Worm (Caenorhabditis elegans) whole organism, midembryonic: ENCODE measurements around the gene Y41E3.22.

Experiments used
- T22C8.4 ChIP-seq: fragments of 200-800 bp; sonication (Bioruptor generic); IDR thresholded peaks from 2 replicates; pipeline ENCODE4 v1.3.6; 2022; ENCODE audit warnings: missing genetic modification characterization, missing compliant biosample characterization
- flt-1 ChIP-seq: fragments of 200-800 bp; sonication (Bioruptor generic); IDR thresholded peaks from 2 replicates; pipeline ENCODE4 v1.3.6; 2022; ENCODE audit warnings: missing genetic modification characterization, missing compliant biosample characterization
- klf-2 ChIP-seq: fragments of 200-800 bp; sonication (Bioruptor generic); conservative IDR thresholded peaks from 2 replicates; pipeline ENCODE4 v1.3.6; 2022; ENCODE audit warnings: missing genetic modification reagents, missing genetic modification characterization, missing compliant biosample characterization
- med-1 ChIP-seq: sonication (generic microtip); optimal IDR thresholded peaks from 2 replicates; lab custom pipeline; 2017; ENCODE audit warnings: missing genetic modification characterization, mild to moderate bottlenecking, missing compliant biosample characterization, antibody characterized with exemption, missing genetic modification reagents; ENCODE audit not compliant: insufficient read depth
- ref-1 ChIP-seq: fragments of 200-800 bp; sonication (Bioruptor generic); conservative IDR thresholded peaks from 2 replicates; pipeline ENCODE4 v1.3.6; 2022; ENCODE audit warnings: missing genetic modification reagents, missing genetic modification characterization, missing compliant biosample characterization
- tab-1 ChIP-seq: fragments of 200-800 bp; sonication (Bioruptor generic); IDR thresholded peaks from 2 replicates; pipeline ENCODE4 v1.3.6; 2022; ENCODE audit warnings: missing genetic modification characterization, missing compliant biosample characterization
- ztf-23 ChIP-seq: fragments of 200-800 bp; sonication (Bioruptor generic); IDR thresholded peaks from 2 replicates; pipeline ENCODE4 v1.3.6; 2022; ENCODE audit warnings: missing genetic modification reagents, missing genetic modification characterization, missing compliant biosample characterization
- ztf-29 ChIP-seq: fragments of 200-800 bp; sonication (Bioruptor generic); IDR thresholded peaks from 2 replicates; pipeline ENCODE4 v1.3.6; 2022; ENCODE audit warnings: missing genetic modification reagents, missing genetic modification characterization, missing compliant biosample characterization

Gene Y41E3.22

DNA sequence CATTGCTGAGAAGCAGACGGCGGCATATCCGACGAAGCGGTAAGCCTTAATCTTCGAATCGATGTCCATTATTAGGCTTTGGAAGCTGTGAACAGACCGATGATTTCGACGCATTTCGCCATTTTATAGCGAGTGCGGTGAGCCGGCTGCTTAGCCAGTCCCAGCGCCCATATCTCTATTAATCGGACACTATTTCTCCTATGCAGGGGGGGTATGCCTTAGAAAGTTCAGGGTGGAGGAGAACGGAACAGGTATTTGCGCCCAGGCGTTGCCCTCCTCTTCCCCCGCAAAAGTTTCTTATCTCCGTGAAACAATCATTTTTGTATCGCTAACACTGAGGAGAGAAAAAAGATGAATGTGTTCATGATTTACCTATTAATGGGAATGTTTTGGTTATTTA, 36.2 kb downstream of the Y41E3.22 start, which contains the start of gene dpy-4:
dpy-4 (minus strand) TSS at position 101 of the 400 bp plus-strand sequence.
- no peak for TF ChIP-seq ztf-29 (GFP tag; lab: Robert Waterston, UW)
- TF ChIP-seq med-1 (GFP tag; lab: Kevin White, UChicago), result no peak
- no peak for TF ChIP-seq klf-2
- no peak for TF ChIP-seq T22C8.4
- no peak for TF ChIP-seq flt-1 (GFP tag; lab: Robert Waterston, UW)
- TF ChIP-seq ref-1 (GFP tag; lab: Robert Waterston, UW), result no peak
- no peak for TF ChIP-seq ztf-23 (GFP tag; lab: Robert Waterston, UW)
- TF ChIP-seq tab-1, result no peak
